Worm (Caenorhabditis elegans) whole organism, L1 larva: ENCODE measurements around the gene K01A6.4.

Experiments used
- C04F5.9 ChIP-seq: sonication (generic microtip); optimal IDR thresholded peaks from 2 replicates; lab custom pipeline; 2016; ENCODE audit warnings: missing genetic modification characterization, missing compliant biosample characterization
- C16A3.4 ChIP-seq: fragments of 150-350 bp; optimal IDR thresholded peaks from 2 replicates; lab custom pipeline; 2014; ENCODE audit warnings: missing biosample characterization, missing genetic modification characterization
- F16B12.6 ChIP-seq: fragments of 150-350 bp; optimal IDR thresholded peaks from 2 replicates; lab custom pipeline; 2014; ENCODE audit warnings: missing biosample characterization, missing genetic modification characterization
- Y116A8C.19 ChIP-seq: sonication (generic microtip); optimal IDR thresholded peaks from 2 replicates; lab custom pipeline; 2016; ENCODE audit warnings: missing compliant biosample characterization, missing genetic modification characterization, borderline replicate concordance
- aly-2 ChIP-seq: fragments of 150-350 bp; optimal IDR thresholded peaks from 2 replicates; lab custom pipeline; 2014; ENCODE audit warnings: missing biosample characterization, missing genetic modification characterization
- ama-1 ChIP-seq: fragments of 150-350 bp; optimal IDR thresholded peaks from 2 replicates; lab custom pipeline; 2014
- blmp-1 ChIP-seq: fragments of 150-350 bp; optimal IDR thresholded peaks from 2 replicates; lab custom pipeline; 2014; ENCODE audit warnings: missing biosample characterization, missing genetic modification characterization
- ceh-63 ChIP-seq: fragments of 200-800 bp; sonication (Bioruptor generic); optimal IDR thresholded peaks from 2 replicates; lab custom pipeline; 2018; ENCODE audit warnings: mild to moderate bottlenecking, missing genetic modification characterization, missing compliant biosample characterization
- ceh-8 ChIP-seq: fragments of 200-800 bp; sonication (Bioruptor generic); optimal IDR thresholded peaks from 2 replicates; lab custom pipeline; 2018; ENCODE audit warnings: mild to moderate bottlenecking, missing genetic modification characterization, moderate library complexity, missing compliant biosample characterization
- ceh-88 ChIP-seq: fragments of 200-800 bp; sonication (Bioruptor generic); IDR thresholded peaks from 2 replicates; pipeline ENCODE4 v1.3.6; 2022; ENCODE audit warnings: missing genetic modification characterization, missing compliant biosample characterization
- ces-1 ChIP-seq: fragments of 150-350 bp; optimal IDR thresholded peaks from 2 replicates; lab custom pipeline; 2014; ENCODE audit warnings: missing biosample characterization, missing genetic modification reagents, missing genetic modification characterization
- dpl-1 ChIP-seq, 3 experiments: fragments of 150-350 bp in 2 of 3; sonication (generic microtip) in 1 of 3; optimal IDR thresholded peaks; 2 replicates each; lab custom pipeline; 2014 to 2017; ENCODE audit warnings: missing biosample characterization in 3 of 3, missing genetic modification characterization in 3 of 3, missing genetic modification reagents in 3 of 3
- efl-1 ChIP-seq, 4 experiments: fragments of 150-350 bp; optimal IDR thresholded peaks in 3 of 4; peaks in 1 of 4; 1 replicate in 1 of 4; 2 replicates in 3 of 4; lab custom pipeline; 2014; ENCODE audit warnings: missing biosample characterization in 2 of 4, missing genetic modification characterization in 2 of 4, missing genetic modification reagents in 2 of 4
- efl-3 ChIP-seq: fragments of 200-800 bp; sonication (Bioruptor generic); optimal IDR thresholded peaks from 2 replicates; lab custom pipeline; 2018; ENCODE audit warnings: mild to moderate bottlenecking, missing genetic modification characterization, missing compliant biosample characterization
- egl-13 ChIP-seq: sonication (generic microtip); optimal IDR thresholded peaks from 2 replicates; lab custom pipeline; 2016; ENCODE audit warnings: missing genotype, missing genetic modification reagents, missing genetic modification characterization, missing compliant biosample characterization
- egl-27 ChIP-seq, 2 experiments: fragments of 150-350 bp in 1 of 2; sonication (generic microtip); optimal IDR thresholded peaks; 3 replicates each; lab custom pipeline; 2017 to 2018; ENCODE audit warnings: missing biosample characterization in 2 of 2, missing genetic modification characterization in 2 of 2, missing genetic modification reagents in 2 of 2
- elt-2 ChIP-seq: sonication (generic microtip); optimal IDR thresholded peaks from 2 replicates; lab custom pipeline; 2016; ENCODE audit warnings: missing genetic modification characterization, mild to moderate bottlenecking, inconsistent platforms, missing compliant biosample characterization, missing genetic modification reagents
- fkh-4 ChIP-seq: sonication (generic microtip); optimal IDR thresholded peaks from 2 replicates; lab custom pipeline; 2016; ENCODE audit warnings: missing compliant biosample characterization, missing genetic modification characterization, borderline replicate concordance
- fkh-8 ChIP-seq: sonication (generic microtip); optimal IDR thresholded peaks from 2 replicates; lab custom pipeline; 2016; ENCODE audit warnings: mild to moderate bottlenecking, missing genetic modification characterization, missing compliant biosample characterization
- fos-1 ChIP-seq: fragments of 150-350 bp; optimal IDR thresholded peaks from 2 replicates; lab custom pipeline; 2014; ENCODE audit warnings: missing biosample characterization, missing genetic modification characterization
- hlh-4 ChIP-seq: sonication (generic microtip); optimal IDR thresholded peaks from 2 replicates; lab custom pipeline; 2016; ENCODE audit warnings: mild to moderate bottlenecking, missing genetic modification characterization, missing compliant biosample characterization
- hpl-2 ChIP-seq: fragments of 150-350 bp; optimal IDR thresholded peaks from 2 replicates; lab custom pipeline; 2014; ENCODE audit warnings: missing biosample characterization, missing genetic modification reagents, missing genetic modification characterization
- isw-1 ChIP-seq: fragments of 200-800 bp; sonication (Bioruptor generic); IDR thresholded peaks from 2 replicates; pipeline ENCODE4 v1.3.6; 2022; ENCODE audit warnings: missing genetic modification characterization, missing compliant biosample characterization
- jun-1 ChIP-seq: fragments of 150-350 bp; optimal IDR thresholded peaks from 2 replicates; lab custom pipeline; 2014; ENCODE audit warnings: missing biosample characterization, missing genetic modification reagents, missing genetic modification characterization
- lin-14 ChIP-seq: fragments of 200-800 bp; sonication (Bioruptor generic); optimal IDR thresholded peaks from 2 replicates; lab custom pipeline; 2018; ENCODE audit warnings: mild to moderate bottlenecking, missing genetic modification characterization, moderate library complexity, missing compliant biosample characterization
- lin-35 ChIP-seq, 2 experiments: fragments of 150-350 bp; optimal IDR thresholded peaks; 2 replicates each; lab custom pipeline; 2014; ENCODE audit warnings: missing biosample characterization in 2 of 2, missing genetic modification characterization in 2 of 2, missing genetic modification reagents in 2 of 2
- lin-39 ChIP-seq: fragments of 150-350 bp; optimal IDR thresholded peaks from 2 replicates; lab custom pipeline; 2014; ENCODE audit warnings: missing biosample characterization, missing genetic modification reagents, missing genetic modification characterization
- lir-3 ChIP-seq: sonication (generic microtip); optimal IDR thresholded peaks from 2 replicates; lab custom pipeline; 2016; ENCODE audit warnings: mild to moderate bottlenecking, missing genetic modification characterization, moderate library complexity, missing compliant biosample characterization; ENCODE audit not compliant: poor library complexity
- lsy-2 ChIP-seq, 2 experiments: fragments of 150-350 bp; optimal IDR thresholded peaks; 2 replicates each; lab custom pipeline; 2014; ENCODE audit warnings: missing biosample characterization in 2 of 2, missing genetic modification characterization in 2 of 2
- mab-9 ChIP-seq: fragments of 200-800 bp; sonication (Bioruptor generic); IDR thresholded peaks from 2 replicates; pipeline ENCODE4 v1.3.6; 2022; ENCODE audit warnings: missing genetic modification reagents, missing genetic modification characterization, missing compliant biosample characterization
- mdl-1 ChIP-seq, 2 experiments: fragments of 150-350 bp; optimal IDR thresholded peaks; 2 replicates each; lab custom pipeline; 2014 to 2017; ENCODE audit warnings: missing biosample characterization in 2 of 2, missing genetic modification characterization in 2 of 2, inconsistent platforms in 1 of 2
- mef-2 ChIP-seq: fragments of 150-350 bp; optimal IDR thresholded peaks from 2 replicates; lab custom pipeline; 2014; ENCODE audit warnings: missing biosample characterization, missing genetic modification characterization
- nhr-71 ChIP-seq: sonication (generic microtip); optimal IDR thresholded peaks from 2 replicates; lab custom pipeline; 2016; ENCODE audit warnings: mild to moderate bottlenecking, missing genetic modification characterization, moderate library complexity, missing compliant biosample characterization
- pag-3 ChIP-seq: sonication (generic microtip); optimal IDR thresholded peaks from 2 replicates; lab custom pipeline; 2017; ENCODE audit warnings: missing genetic modification characterization, mild to moderate bottlenecking, missing compliant biosample characterization, antibody characterized with exemption, borderline replicate concordance; ENCODE audit not compliant: insufficient read depth
- pqm-1 ChIP-seq: sonication (generic microtip); optimal IDR thresholded peaks from 3 replicates; lab custom pipeline; 2017; ENCODE audit warnings: missing biosample characterization, missing genetic modification characterization
- rnt-1 ChIP-seq: sonication (generic microtip); optimal IDR thresholded peaks from 2 replicates; lab custom pipeline; 2016; ENCODE audit warnings: mild to moderate bottlenecking, missing genetic modification characterization, moderate library complexity, missing compliant biosample characterization
- skn-1 ChIP-seq: fragments of 150-350 bp; optimal IDR thresholded peaks from 2 replicates; lab custom pipeline; 2014; ENCODE audit warnings: missing biosample characterization, missing genetic modification characterization
- snpc-4 ChIP-seq: fragments of 150-350 bp; optimal IDR thresholded peaks from 2 replicates; lab custom pipeline; 2014; ENCODE audit warnings: missing biosample characterization, missing genetic modification characterization
- sptf-1 ChIP-seq: fragments of 150-350 bp; optimal IDR thresholded peaks from 2 replicates; lab custom pipeline; 2014; ENCODE audit warnings: missing biosample characterization, missing genetic modification characterization
- swsn-7 ChIP-seq: sonication (generic microtip); optimal IDR thresholded peaks from 2 replicates; lab custom pipeline; 2016; ENCODE audit warnings: missing genetic modification characterization, missing compliant biosample characterization
- tbx-2 ChIP-seq: sonication (generic microtip); optimal IDR thresholded peaks from 2 replicates; lab custom pipeline; 2016; ENCODE audit warnings: missing genetic modification characterization, missing compliant biosample characterization
- tlp-1 ChIP-seq: fragments of 150-350 bp; optimal IDR thresholded peaks from 2 replicates; lab custom pipeline; 2014; ENCODE audit warnings: missing biosample characterization, missing genetic modification characterization
- unc-86 ChIP-seq: sonication (generic microtip); optimal IDR thresholded peaks from 2 replicates; lab custom pipeline; 2016; ENCODE audit warnings: missing genetic modification characterization, missing compliant biosample characterization
- zip-4 ChIP-seq: fragments of 200-800 bp; sonication (Bioruptor generic); optimal IDR thresholded peaks from 2 replicates; lab custom pipeline; 2018; ENCODE audit warnings: mild to moderate bottlenecking, missing genetic modification characterization, moderate library complexity, missing compliant biosample characterization
- ztf-4 ChIP-seq: fragments of 150-350 bp; optimal IDR thresholded peaks from 2 replicates; lab custom pipeline; 2014; ENCODE audit warnings: missing biosample characterization, missing genetic modification characterization

The K01A6.4 gene

DNA sequence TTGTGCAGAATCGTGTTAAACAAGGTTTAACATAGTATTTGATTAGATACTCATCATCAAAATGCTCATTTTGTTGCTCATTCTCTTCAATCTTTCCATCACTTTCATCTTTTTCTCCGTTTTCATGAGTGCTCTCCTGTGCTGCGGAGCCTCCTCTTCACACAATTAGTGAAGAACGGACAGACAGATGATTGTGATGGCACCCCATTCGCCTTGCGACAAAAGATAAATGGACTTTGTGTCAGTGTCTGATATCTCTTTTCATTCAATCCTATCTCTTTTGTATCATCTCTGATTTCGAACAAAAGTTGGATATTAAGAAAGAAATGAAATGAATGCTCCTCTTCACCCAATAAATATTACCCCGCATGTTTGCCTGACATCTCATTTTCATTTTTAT, 29.8 kb downstream of the K01A6.4 start:
- TF ChIP-seq aly-2 (tag; lab: Kevin White, UChicago) (no peak), pag-3 (tag; lab: Kevin White, UChicago) (peak; percentile 82), lin-14 (GFP tag; lab: Kevin White, UChicago) (peak; percentile 88), pqm-1 (tag; lab: Kevin White, UChicago) (no peak), hlh-4 (tag; lab: Kevin White, UChicago) (no peak), fkh-4 (tag; lab: Kevin White, UChicago) (no peak), jun-1 (tag; lab: Kevin White, UChicago) (no peak), dpl-1 (GFP tag; optimal IDR thresholded peaks at IDR 0.05; lab: Kevin White, UChicago) (no peak), ceh-63 (no peak), C04F5.9 (tag; lab: Kevin White, UChicago) (no peak), swsn-7 (tag; lab: Kevin White, UChicago) (no peak), ztf-4 (no peak), tlp-1 (no peak), lin-39 (tag; lab: Kevin White, UChicago) (no peak), isw-1 (no peak), lsy-2 (tag; optimal IDR thresholded peaks at IDR 0.05; lab: Kevin White, UChicago) (peak in 1 of 2 experiments; percentile 42), skn-1 (tag; lab: Kevin White, UChicago) (no peak), egl-27 (tag; optimal IDR thresholded peaks at IDR 0.05; lab: Kevin White, UChicago) (no peak), nhr-71 (tag; lab: Kevin White, UChicago) (no peak), efl-1 (optimal IDR thresholded peaks at IDR 0.05; lab: Kevin White, UChicago) (no peak), efl-1 (GFP tag; optimal IDR thresholded peaks at IDR 0.05 in 1 of 2; lab: Kevin White, UChicago) (no peak), rnt-1 (tag; lab: Kevin White, UChicago) (peak; percentile 56), egl-13 (tag; lab: Kevin White, UChicago) (no peak), mdl-1 (tag; optimal IDR thresholded peaks at IDR 0.05; lab: Kevin White, UChicago) (no peak), fos-1 (tag; lab: Kevin White, UChicago) (no peak), hpl-2 (no peak), C16A3.4 (tag; lab: Kevin White, UChicago) (no peak), ceh-8 (GFP tag; lab: Kevin White, UChicago) (no peak), Y116A8C.19 (tag; lab: Kevin White, UChicago) (no peak), blmp-1 (tag; lab: Kevin White, UChicago) (no peak), snpc-4 (no peak), fkh-8 (tag; lab: Kevin White, UChicago) (no peak)

DNA sequence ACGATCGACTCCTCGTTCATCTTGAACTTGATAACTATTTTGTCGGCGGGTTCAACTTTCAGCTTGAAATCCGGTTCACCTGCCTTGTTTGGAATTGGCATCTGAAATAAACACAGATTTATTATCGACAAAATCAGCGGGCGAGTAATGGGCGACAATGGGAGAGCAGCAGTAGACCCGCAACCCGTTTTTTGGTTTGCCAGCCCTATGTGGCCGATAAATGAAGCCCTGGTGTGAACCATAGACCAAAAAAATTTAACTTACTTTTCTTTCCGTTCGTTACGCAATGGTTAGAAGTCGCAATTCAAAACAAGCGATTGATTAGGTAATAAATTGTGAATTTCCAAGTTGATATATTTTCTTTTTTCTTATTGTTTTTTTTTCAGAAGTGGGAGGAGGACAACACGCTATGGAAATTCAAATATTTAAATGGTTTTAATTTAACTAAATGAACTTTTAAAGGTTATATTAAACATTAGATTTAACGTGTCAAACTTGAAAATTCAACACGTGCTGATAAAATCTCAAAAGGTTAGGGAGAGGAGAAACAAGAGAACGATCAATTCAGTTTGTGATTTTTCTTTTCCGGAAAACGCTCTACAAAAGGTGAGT, 36.3 kb downstream of the K01A6.4 start, which contains the start of the genes T22B3.3 and alg-3:
T22B3.3 (minus strand) TSS at position 101 of the 612 bp plus-strand sequence.
alg-3 (plus strand) TSS at position 562 of the 612 bp plus-strand sequence.
- TF ChIP-seq F16B12.6 = no peak
- no peak for TF ChIP-seq zip-4
- no peak for TF ChIP-seq ama-1 (lab: Kevin White, UChicago)
- TF ChIP-seq ceh-88 (GFP tag; lab: Robert Waterston, UW) = no peak
- TF ChIP-seq nhr-71 (tag; lab: Kevin White, UChicago) = no peak
- TF ChIP-seq ces-1 = no peak
- TF ChIP-seq lir-3 = no peak
- no peak for TF ChIP-seq ceh-8 (GFP tag; lab: Kevin White, UChicago)
- no peak for TF ChIP-seq efl-3 (GFP tag; lab: Kevin White, UChicago)
- no peak for TF ChIP-seq tbx-2 (tag; lab: Kevin White, UChicago)
- no peak for TF ChIP-seq mab-9
- TF ChIP-seq tlp-1 = no peak
- TF ChIP-seq lin-35 (GFP tag; optimal IDR thresholded peaks at IDR 0.05; lab: Kevin White, UChicago) = no peak
- TF ChIP-seq elt-2 = no peak
- no peak for TF ChIP-seq mef-2
- TF ChIP-seq sptf-1 (tag; lab: Kevin White, UChicago) = no peak
- no peak for TF ChIP-seq unc-86 (tag; lab: Kevin White, UChicago)
- TF ChIP-seq, all 84 proteins: peak for 0
